Fruit fly (Drosophila melanogaster) whole organism, adult: ENCODE data around the gene Rpt5.
A peak's percentile ranks its signal among the peaks of the same experiment; 100 is the strongest.

Source experiments
- CG11617 ChIP-seq: fragments of 200-800 bp; sonication (Bioruptor generic); optimal IDR thresholded peaks from 2 replicates; lab custom pipeline; 2017; ENCODE audit warnings: mild to moderate bottlenecking, missing biosample characterization, missing genetic modification reagents, missing genetic modification characterization
- CG12768 ChIP-seq: fragments of 200-800 bp; sonication (Bioruptor generic); optimal IDR thresholded peaks from 2 replicates; lab custom pipeline; 2017; ENCODE audit warnings: missing biosample characterization, missing genetic modification characterization, mild to moderate bottlenecking, moderate library complexity, missing genetic modification reagents
- CG14711 ChIP-seq: fragments of 200-800 bp; sonication (Bioruptor generic); optimal IDR thresholded peaks from 2 replicates; lab custom pipeline; 2018; ENCODE audit warnings: missing biosample characterization, mild to moderate bottlenecking, missing genetic modification characterization, moderate library complexity
- CG1620 ChIP-seq: fragments of 200-800 bp; sonication (Bioruptor generic); optimal IDR thresholded peaks from 2 replicates; lab custom pipeline; 2016; ENCODE audit warnings: missing biosample characterization, missing genetic modification characterization
- CG33017 ChIP-seq: fragments of 200-800 bp; sonication (Bioruptor generic); optimal IDR thresholded peaks from 2 replicates; lab custom pipeline; 2018; ENCODE audit warnings: missing biosample characterization, mild to moderate bottlenecking, missing genetic modification characterization, moderate library complexity
- CG5204 ChIP-seq: fragments of 200-800 bp; sonication (Bioruptor generic); optimal IDR thresholded peaks from 2 replicates; lab custom pipeline; 2016; ENCODE audit warnings: missing biosample characterization, missing genetic modification characterization
- CG7045 ChIP-seq: fragments of 200-800 bp; sonication (Bioruptor generic); optimal IDR thresholded peaks from 2 replicates; lab custom pipeline; 2017; ENCODE audit warnings: missing biosample characterization, mild to moderate bottlenecking, missing genetic modification characterization
- CG7101 ChIP-seq: fragments of 200-800 bp; sonication (Bioruptor generic); optimal IDR thresholded peaks from 2 replicates; lab custom pipeline; 2018; ENCODE audit warnings: missing biosample characterization, mild to moderate bottlenecking, missing genetic modification characterization, moderate library complexity
- Clk ChIP-seq: fragments of 200-800 bp; sonication (Bioruptor generic); optimal IDR thresholded peaks from 2 replicates; lab custom pipeline; 2017; ENCODE audit warnings: missing biosample characterization, missing genetic modification characterization
- Crg-1 ChIP-seq: fragments of 200-800 bp; sonication (Bioruptor generic); optimal IDR thresholded peaks from 2 replicates; lab custom pipeline; 2016; ENCODE audit warnings: missing biosample characterization, missing genetic modification characterization
- Hr96 ChIP-seq: fragments of 200-800 bp; sonication (Bioruptor generic); optimal IDR thresholded peaks from 2 replicates; lab custom pipeline; 2016; ENCODE audit warnings: missing biosample characterization, missing genetic modification characterization
- Mnt ChIP-seq: fragments of 200-800 bp; sonication (Bioruptor generic); optimal IDR thresholded peaks from 2 replicates; lab custom pipeline; 2016; ENCODE audit warnings: missing biosample characterization, mild to moderate bottlenecking, missing genetic modification characterization
- bab1 ChIP-seq: fragments of 200-800 bp; sonication (Bioruptor generic); optimal IDR thresholded peaks from 3 replicates; lab custom pipeline; 2019; ENCODE audit warnings: missing biosample characterization, mild to moderate bottlenecking, missing genetic modification characterization, moderate library complexity
- cic ChIP-seq: fragments of 200-800 bp; sonication (Bioruptor generic); optimal IDR thresholded peaks from 2 replicates; lab custom pipeline; 2017; ENCODE audit warnings: missing biosample characterization, mild to moderate bottlenecking, missing genetic modification characterization, moderate library complexity
- cnc ChIP-seq, 2 experiments: fragments of >200 bp; optimal IDR thresholded peaks; 2 replicates each; lab custom pipeline; 2017
- kay ChIP-seq: fragments of 200-800 bp; sonication (Bioruptor generic); peaks from one replicate; lab custom pipeline; 2016; ENCODE audit warnings: missing biosample characterization, missing genetic modification characterization, borderline replicate concordance
- ovo ChIP-seq: fragments of 200-800 bp; sonication (Bioruptor generic); optimal IDR thresholded peaks from 2 replicates; lab custom pipeline; 2016; ENCODE audit warnings: missing biosample characterization, missing genetic modification characterization
- pad ChIP-seq: fragments of 200-800 bp; sonication (Bioruptor generic); optimal IDR thresholded peaks from 3 replicates; lab custom pipeline; 2017; ENCODE audit warnings: missing biosample characterization, missing genetic modification characterization, mild to moderate bottlenecking, moderate library complexity, missing genetic modification reagents
- tj ChIP-seq: fragments of 200-800 bp; sonication (Bioruptor generic); optimal IDR thresholded peaks from 3 replicates; lab custom pipeline; 2017; ENCODE audit warnings: missing biosample characterization, mild to moderate bottlenecking, missing genetic modification characterization, moderate library complexity
- toe ChIP-seq: fragments of 200-800 bp; sonication (Bioruptor generic); optimal IDR thresholded peaks from 2 replicates; lab custom pipeline; 2016; ENCODE audit warnings: missing biosample characterization, missing genetic modification characterization

Rpt5 gene

DNA sequence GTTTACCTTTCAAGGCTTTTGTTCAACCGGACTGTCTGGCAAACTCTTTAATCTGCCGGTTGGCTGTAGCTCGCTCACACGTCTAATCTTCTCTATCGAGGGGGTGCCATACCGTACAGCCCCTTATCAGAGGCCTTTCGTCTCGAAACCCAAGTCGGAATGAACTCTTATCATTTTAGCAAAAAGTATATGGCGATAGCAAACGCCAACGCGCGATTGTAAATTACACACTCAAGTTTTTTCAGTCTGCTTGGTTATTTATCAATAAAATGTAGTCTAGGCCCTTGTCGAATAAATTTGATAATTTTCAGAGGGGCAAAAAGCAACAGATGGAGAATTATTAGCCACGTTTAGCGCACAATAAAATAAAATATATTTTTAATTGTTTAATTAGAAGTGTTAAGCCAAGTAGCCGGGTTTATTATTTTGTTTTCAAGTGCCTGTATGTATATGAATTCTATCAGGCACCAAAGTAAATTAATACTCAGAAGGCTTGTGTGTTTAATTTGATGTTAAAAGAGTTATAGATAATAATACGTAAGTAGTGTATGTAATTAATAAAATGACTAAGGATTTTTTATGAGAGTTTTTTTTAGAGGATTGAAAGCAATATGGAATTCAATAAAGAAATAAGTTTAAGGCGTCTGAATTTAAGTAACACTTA, 27.7 kb upstream of the Rpt5 start:
- TF ChIP-seq cic (peak; percentile 90), pad (GFP tag; lab: Kevin White, UChicago) (no peak), CG12768 (GFP tag; lab: Kevin White, UChicago) (peak; percentile 18), Mnt (peak; percentile 34), kay (GFP tag; lab: Kevin White, UChicago) (no peak), CG33017 (tag; lab: Kevin White, UChicago) (peak; percentile 24), tj (GFP tag; lab: Kevin White, UChicago) (no peak), cnc (optimal IDR thresholded peaks at IDR 0.05; lab: Kevin White, UChicago) (peak in 1 of 2 experiments; percentile 16), CG11617 (GFP tag; lab: Kevin White, UChicago) (no peak), Crg-1 (GFP tag; lab: Kevin White, UChicago) (no peak)

dm6 chr3R:23725711-23726349, 26.8 kb upstream of the Rpt5 start:
- TF ChIP-seq CG12768 (GFP tag; lab: Kevin White, UChicago) (peak; percentile 32), Hr96 (GFP tag; lab: Kevin White, UChicago) (no peak)

DNA sequence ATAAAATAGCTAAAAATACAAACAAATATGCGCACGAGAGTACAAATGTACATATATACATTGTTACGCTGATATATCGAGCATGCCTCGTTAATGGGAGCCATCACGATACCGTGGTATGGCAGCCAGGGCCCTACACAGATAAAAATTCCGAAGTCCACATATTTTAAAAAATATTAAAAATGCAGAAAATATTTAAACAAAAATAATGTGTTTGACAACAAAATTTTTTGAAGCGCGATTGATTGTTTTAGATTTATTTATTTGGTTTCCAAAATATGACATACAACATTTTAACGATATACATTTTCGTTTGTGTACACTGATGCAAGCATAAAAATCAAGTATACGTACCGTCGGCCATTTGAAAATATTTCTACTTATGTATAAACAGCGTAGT, 25.9 kb upstream of the Rpt5 start:
- peak; percentile 22 for TF ChIP-seq pad (GFP tag; lab: Kevin White, UChicago)
- peak; percentile 20 for TF ChIP-seq bab1 (GFP tag; lab: Kevin White, UChicago)
- TF ChIP-seq CG7101 (tag; lab: Kevin White, UChicago): peak; percentile 76
- TF ChIP-seq CG7045 (GFP tag; lab: Kevin White, UChicago): peak; percentile 78
- peak; percentile 66 for TF ChIP-seq CG5204
- TF ChIP-seq CG11617 (GFP tag; lab: Kevin White, UChicago): peak; percentile 69
- TF ChIP-seq Mnt: peak; percentile 25
- TF ChIP-seq cic: no peak
- TF ChIP-seq Crg-1 (GFP tag; lab: Kevin White, UChicago): no peak
- peak; percentile 87 for TF ChIP-seq CG33017 (tag; lab: Kevin White, UChicago)
- TF ChIP-seq Hr96 (GFP tag; lab: Kevin White, UChicago): peak; percentile 4
- TF ChIP-seq CG14711 (tag; lab: Kevin White, UChicago): peak; percentile 79
- peak; percentile 67 for TF ChIP-seq toe (GFP tag; lab: Kevin White, UChicago)
- peak; percentile 13 for TF ChIP-seq tj (GFP tag; lab: Kevin White, UChicago)
- no peak for TF ChIP-seq ovo (GFP tag; lab: Kevin White, UChicago)
- no peak for TF ChIP-seq Clk (GFP tag; lab: Kevin White, UChicago)
- TF ChIP-seq CG12768 (GFP tag; lab: Kevin White, UChicago): peak; percentile 49
- TF ChIP-seq kay (GFP tag; lab: Kevin White, UChicago): peak; percentile 88
- no peak for TF ChIP-seq CG1620
- TF ChIP-seq cnc (optimal IDR thresholded peaks at IDR 0.05; lab: Kevin White, UChicago): no peak

DNA sequence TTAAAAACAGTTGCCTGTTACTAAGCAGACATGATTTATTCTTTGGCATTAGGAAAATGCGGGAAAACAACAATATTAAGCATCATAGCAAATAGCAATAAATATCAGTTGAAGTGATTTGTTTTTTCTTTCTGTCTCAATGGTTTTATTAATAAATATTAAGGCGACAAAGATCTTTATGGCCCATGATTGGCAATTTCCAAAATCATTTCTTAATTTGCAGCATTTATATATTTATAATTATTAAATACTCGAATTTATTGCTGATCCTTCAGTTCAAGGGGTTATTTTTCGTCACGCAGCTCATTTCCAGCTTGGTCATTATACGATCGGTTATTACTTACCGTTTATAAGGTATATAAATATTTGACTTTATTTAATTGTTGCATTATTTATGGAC, 25.0 kb upstream of the Rpt5 start:
- TF ChIP-seq pad (GFP tag; lab: Kevin White, UChicago) (no peak), bab1 (GFP tag; lab: Kevin White, UChicago) (no peak), cic (no peak), Mnt (no peak), CG5204 (no peak), Crg-1 (GFP tag; lab: Kevin White, UChicago) (no peak), CG1620 (no peak), CG14711 (tag; lab: Kevin White, UChicago) (no peak), ovo (GFP tag; lab: Kevin White, UChicago) (no peak), tj (GFP tag; lab: Kevin White, UChicago) (no peak), CG7045 (GFP tag; lab: Kevin White, UChicago) (no peak), kay (GFP tag; lab: Kevin White, UChicago) (no peak), CG12768 (GFP tag; lab: Kevin White, UChicago) (no peak), Clk (GFP tag; lab: Kevin White, UChicago) (no peak), toe (GFP tag; lab: Kevin White, UChicago) (no peak), cnc (optimal IDR thresholded peaks at IDR 0.05; lab: Kevin White, UChicago) (no peak), Hr96 (GFP tag; lab: Kevin White, UChicago) (no peak), CG7101 (tag; lab: Kevin White, UChicago) (no peak), CG33017 (tag; lab: Kevin White, UChicago) (no peak), CG11617 (GFP tag; lab: Kevin White, UChicago) (no peak)

DNA sequence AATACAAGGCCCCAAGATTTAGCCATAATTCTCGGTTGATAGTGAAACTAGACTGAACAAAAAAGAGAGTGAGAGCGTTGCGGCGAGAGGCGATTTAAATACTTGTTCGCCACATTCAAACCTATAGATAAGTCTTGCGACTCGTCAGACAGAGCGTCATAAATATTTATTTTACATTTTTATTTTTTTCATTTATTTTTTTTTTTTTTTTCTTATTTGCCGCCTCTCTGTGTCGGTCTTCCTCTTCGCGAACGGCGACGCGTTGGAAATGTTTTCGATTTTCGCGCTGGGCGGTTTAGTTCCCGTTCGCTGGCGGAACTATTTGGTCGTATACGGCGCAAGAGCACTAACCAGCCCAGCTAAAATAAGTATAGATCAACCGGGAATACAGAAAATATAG, 24.6 kb upstream of the Rpt5 start:
- TF ChIP-seq toe (GFP tag; lab: Kevin White, UChicago) (no peak), Hr96 (GFP tag; lab: Kevin White, UChicago) (no peak), CG33017 (tag; lab: Kevin White, UChicago) (peak; percentile 53), pad (GFP tag; lab: Kevin White, UChicago) (no peak), tj (GFP tag; lab: Kevin White, UChicago) (peak; percentile 22), ovo (GFP tag; lab: Kevin White, UChicago) (peak; percentile 24), CG1620 (no peak), CG7045 (GFP tag; lab: Kevin White, UChicago) (no peak), CG14711 (tag; lab: Kevin White, UChicago) (no peak), kay (GFP tag; lab: Kevin White, UChicago) (peak; percentile 96), Clk (GFP tag; lab: Kevin White, UChicago) (no peak), cnc (optimal IDR thresholded peaks at IDR 0.05; lab: Kevin White, UChicago) (no peak), CG12768 (GFP tag; lab: Kevin White, UChicago) (peak; percentile 79), cic (peak; percentile 85), CG11617 (GFP tag; lab: Kevin White, UChicago) (no peak), Mnt (peak; percentile 62), Crg-1 (GFP tag; lab: Kevin White, UChicago) (no peak), CG7101 (tag; lab: Kevin White, UChicago) (peak; percentile 26), CG5204 (peak; percentile 16)
